Worm (Caenorhabditis elegans): ENCODE measurements around the gene K07F5.16.
A peak's percentile ranks its signal among the peaks of the same experiment; 100 is the strongest.

The K07F5.16 gene

ce11 chrIV:9852250-9852649, 11.7 kb upstream of the K07F5.16 start, which contains the start of gene ssq-1:
Gene ssq-1 (plus strand): TSS chrIV:9852550.
- TF ChIP-seq lin-13 (tag; optimal IDR thresholded peaks at IDR 0.05): no peak
- TF ChIP-seq zip-8 (tag; optimal IDR thresholded peaks at IDR 0.05): no peak
- TF ChIP-seq drap-1 (GFP tag; optimal IDR thresholded peaks at IDR 0.05): no peak
- no peak for TF ChIP-seq nhr-28 (tag; optimal IDR thresholded peaks at IDR 0.05)
- no peak for TF ChIP-seq flh-1 (GFP tag; optimal IDR thresholded peaks at IDR 0.05)
- TF ChIP-seq tbx-8 (GFP tag; optimal IDR thresholded peaks at IDR 0.05): no peak
- TF ChIP-seq hlh-1 (tag; optimal IDR thresholded peaks at IDR 0.05): no peak
- no peak for TF ChIP-seq ces-1 (GFP tag; optimal IDR thresholded peaks at IDR 0.05)
- TF ChIP-seq nhr-237 (tag; optimal IDR thresholded peaks at IDR 0.05): no peak
- TF ChIP-seq nhr-76 (tag; optimal IDR thresholded peaks at IDR 0.05): no peak
- no peak for TF ChIP-seq pha-4 (tag; optimal IDR thresholded peaks at IDR 0.05)
- TF ChIP-seq lsy-2 (tag; optimal IDR thresholded peaks at IDR 0.05): no peak
- no peak for TF ChIP-seq mab-5 (tag; optimal IDR thresholded peaks at IDR 0.05)
- TF ChIP-seq cnd-1 (tag; optimal IDR thresholded peaks at IDR 0.05): no peak
- TF ChIP-seq M03D4.4 (tag; optimal IDR thresholded peaks at IDR 0.05): no peak
- no peak for TF ChIP-seq blmp-1 (tag; optimal IDR thresholded peaks at IDR 0.05)
- TF ChIP-seq unc-120 (tag; optimal IDR thresholded peaks at IDR 0.05; ENCODE audit: poor library complexity, severe bottlenecking): no peak
- TF ChIP-seq elt-1 (tag; optimal IDR thresholded peaks at IDR 0.05; ENCODE audit: borderline replicate concordance, insufficient read depth): no peak

DNA sequence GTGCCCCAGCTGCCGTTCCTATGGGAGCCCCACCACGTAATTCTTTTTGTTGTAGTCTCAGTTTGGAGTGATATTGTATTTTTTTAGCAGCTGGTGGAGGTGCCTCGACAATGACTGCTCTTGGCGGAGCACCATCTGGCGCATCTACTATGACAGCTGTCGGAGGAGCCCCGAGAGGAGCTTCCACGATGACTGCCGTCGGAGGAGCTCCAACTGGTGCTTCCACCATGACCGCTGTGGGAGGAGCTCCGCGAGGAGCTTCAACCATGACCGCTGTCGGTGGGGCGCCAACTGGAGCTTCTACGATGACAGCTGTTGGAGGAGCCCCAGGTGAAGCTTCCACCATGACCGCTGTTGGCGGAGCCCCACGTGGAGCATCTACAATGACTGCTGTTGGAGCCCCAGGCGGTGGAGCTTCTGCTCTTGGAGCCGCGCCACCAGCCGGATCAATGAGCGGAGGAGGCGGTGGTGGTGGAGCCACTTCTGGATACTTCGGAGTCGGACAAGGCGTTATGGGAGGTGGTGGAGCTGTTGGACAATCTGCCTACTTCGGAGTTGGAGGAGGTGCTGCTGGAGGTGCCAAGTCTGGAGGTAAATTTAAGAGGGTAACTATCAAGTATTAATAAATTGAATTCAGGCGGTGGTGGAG, 11.0 kb upstream of the K07F5.16 start:
- peak; percentile 62 for TF ChIP-seq lin-32 (GFP tag; optimal IDR thresholded peaks at IDR 0.05)
- no peak for TF ChIP-seq ceh-39 (tag; optimal IDR thresholded peaks at IDR 0.05)

DNA sequence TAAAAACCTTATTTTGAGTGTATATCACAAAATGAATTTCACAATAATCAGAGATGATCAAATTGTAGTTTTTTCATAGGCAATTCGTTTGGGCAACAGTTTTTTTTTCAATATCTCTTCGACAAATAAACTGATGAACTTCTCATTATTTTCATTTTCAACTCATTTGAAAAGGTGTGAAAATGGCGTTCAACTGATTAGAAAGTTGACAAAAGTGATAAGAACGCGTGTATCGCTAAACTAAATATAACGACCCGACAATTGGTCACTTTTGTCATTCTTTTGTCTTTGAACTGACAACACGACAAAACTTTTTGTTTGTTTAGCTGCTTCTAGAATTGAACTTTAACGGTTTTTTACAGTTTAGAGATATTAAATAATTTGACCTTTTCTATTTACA, 9.0 kb upstream of the K07F5.16 start:
- no peak for TF ChIP-seq elt-3 (tag; optimal IDR thresholded peaks at IDR 0.05)
- TF ChIP-seq hlh-1 (tag; optimal IDR thresholded peaks at IDR 0.05): no peak
- no peak for TF ChIP-seq bed-3 (GFP tag; optimal IDR thresholded peaks at IDR 0.05)
- TF ChIP-seq lin-32 (GFP tag; optimal IDR thresholded peaks at IDR 0.05): no peak
- no peak for TF ChIP-seq pha-4 (tag; optimal IDR thresholded peaks at IDR 0.05)
- TF ChIP-seq lsy-2 (tag; optimal IDR thresholded peaks at IDR 0.05): no peak
- no peak for TF ChIP-seq unc-120 (tag; optimal IDR thresholded peaks at IDR 0.05; ENCODE audit: poor library complexity, severe bottlenecking)
- no peak for TF ChIP-seq zip-8 (tag; optimal IDR thresholded peaks at IDR 0.05)

DNA sequence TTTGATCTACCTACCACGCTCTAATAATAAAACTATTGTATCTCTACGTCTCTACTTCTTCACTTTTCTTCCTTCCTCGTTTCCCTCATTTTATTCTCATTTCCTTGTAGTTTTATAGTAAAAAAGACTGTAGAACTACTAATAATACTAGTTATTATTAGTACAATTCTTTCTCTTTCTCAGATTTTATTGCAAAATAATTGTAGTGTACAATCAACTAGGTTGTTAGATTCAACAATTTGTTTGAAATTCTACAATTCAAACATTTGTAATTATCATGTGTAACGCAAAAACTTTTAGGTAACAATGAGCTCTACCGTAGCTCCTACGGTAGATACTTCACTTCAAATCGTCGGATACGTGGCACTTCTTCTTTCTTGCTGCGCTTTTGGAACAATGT, 8.2 kb upstream of the K07F5.16 start, which contains the start of gene K07F5.12:
Gene K07F5.12, plus strand, starts transcription at position 301 of the 400 bp plus-strand sequence.
- no peak for TF ChIP-seq unc-39 (tag; optimal IDR thresholded peaks at IDR 0.05)
- TF ChIP-seq mep-1 (tag; optimal IDR thresholded peaks at IDR 0.05): no peak
- TF ChIP-seq nhr-28 (tag; optimal IDR thresholded peaks at IDR 0.05): no peak
- no peak for TF ChIP-seq ceh-83 (GFP tag; optimal IDR thresholded peaks at IDR 0.05)
- no peak for TF ChIP-seq sem-2 (GFP tag; optimal IDR thresholded peaks at IDR 0.05)
- TF ChIP-seq ces-1 (GFP tag; optimal IDR thresholded peaks at IDR 0.05): no peak
- TF ChIP-seq nhr-12 (tag; optimal IDR thresholded peaks at IDR 0.05): no peak
- TF ChIP-seq nhr-2 (tag; optimal IDR thresholded peaks at IDR 0.05): no peak
- TF ChIP-seq lsy-2 (tag; optimal IDR thresholded peaks at IDR 0.05): no peak
- TF ChIP-seq M03D4.4 (tag; optimal IDR thresholded peaks at IDR 0.05): no peak
- TF ChIP-seq unc-120 (tag; optimal IDR thresholded peaks at IDR 0.05; ENCODE audit: poor library complexity, severe bottlenecking): no peak
- TF ChIP-seq hlh-1 (tag; optimal IDR thresholded peaks at IDR 0.05): no peak
- no peak for TF ChIP-seq nhr-76 (tag; optimal IDR thresholded peaks at IDR 0.05)
- TF ChIP-seq elt-1 (tag; optimal IDR thresholded peaks at IDR 0.05; ENCODE audit: borderline replicate concordance, insufficient read depth): no peak
- no peak for TF ChIP-seq drap-1 (GFP tag; optimal IDR thresholded peaks at IDR 0.05)
- no peak for TF ChIP-seq ceh-39 (tag; optimal IDR thresholded peaks at IDR 0.05)

- TF ChIP-seq sem-2 (GFP tag; optimal IDR thresholded peaks at IDR 0.05): no peak
- no peak for TF ChIP-seq ztf-11 (tag; optimal IDR thresholded peaks at IDR 0.05)
- no peak for TF ChIP-seq pha-4 (tag; optimal IDR thresholded peaks at IDR 0.05)
- peak; percentile 21 for TF ChIP-seq lsy-2 (tag; optimal IDR thresholded peaks at IDR 0.05)
- no peak for TF ChIP-seq nhr-237 (tag; optimal IDR thresholded peaks at IDR 0.05)
- TF ChIP-seq ceh-39 (tag; optimal IDR thresholded peaks at IDR 0.05): peak; percentile 67
- peak; percentile 64 for TF ChIP-seq mep-1 (tag; optimal IDR thresholded peaks at IDR 0.05)
- no peak for TF ChIP-seq ceh-83 (GFP tag; optimal IDR thresholded peaks at IDR 0.05)
- no peak for TF ChIP-seq unc-120 (tag; optimal IDR thresholded peaks at IDR 0.05; ENCODE audit: poor library complexity, severe bottlenecking)
Measured at ce11 chrIV:9857952-9858488, 5.9 kb upstream of the K07F5.16 start, which contains the start of gene npp-1. Gene npp-1 (plus strand): TSS chrIV:9858488.
